Worm (Caenorhabditis elegans) whole organism, mixed stage, embryonic: ENCODE data around the gene rpl-6.

Experiments
- M03D4.4 ChIP-seq: sonication (generic microtip); optimal IDR thresholded peaks from 2 replicates; lab custom pipeline; 2017; ENCODE audit warnings: mild to moderate bottlenecking, missing genetic modification characterization, missing compliant biosample characterization
- bed-3 ChIP-seq: fragments of 200-800 bp; sonication (Bioruptor generic); optimal IDR thresholded peaks from 3 replicates; lab custom pipeline; 2018; ENCODE audit warnings: mild to moderate bottlenecking, missing genetic modification characterization, moderate library complexity, missing compliant biosample characterization
- blmp-1 ChIP-seq: fragments of 150-350 bp; optimal IDR thresholded peaks from 2 replicates; lab custom pipeline; 2014; ENCODE audit warnings: missing biosample characterization, missing genetic modification characterization
- ceh-39 ChIP-seq: fragments of 150-350 bp; optimal IDR thresholded peaks from 2 replicates; lab custom pipeline; 2014; ENCODE audit warnings: missing biosample characterization, missing genetic modification characterization
- ceh-43 ChIP-seq: fragments of 200-800 bp; sonication (Bioruptor generic); optimal IDR thresholded peaks from 2 replicates; lab custom pipeline; 2018; ENCODE audit warnings: mild to moderate bottlenecking, missing genetic modification characterization, moderate library complexity, missing compliant biosample characterization
- ceh-83 ChIP-seq: fragments of 200-800 bp; sonication (Bioruptor generic); optimal IDR thresholded peaks from 2 replicates; lab custom pipeline; 2018; ENCODE audit warnings: mild to moderate bottlenecking, missing genetic modification characterization, missing compliant biosample characterization
- ces-1 ChIP-seq: fragments of 150-350 bp; optimal IDR thresholded peaks from 2 replicates; lab custom pipeline; 2014; ENCODE audit warnings: missing biosample characterization, missing genetic modification reagents, missing genetic modification characterization
- cnd-1 ChIP-seq: fragments of 200-800 bp; sonication (Bioruptor generic); optimal IDR thresholded peaks from 2 replicates; lab custom pipeline; 2018; ENCODE audit warnings: mild to moderate bottlenecking, missing genetic modification characterization, missing compliant biosample characterization
- drap-1 ChIP-seq: fragments of 200-800 bp; sonication (Bioruptor generic); optimal IDR thresholded peaks from 3 replicates; lab custom pipeline; 2018; ENCODE audit warnings: mild to moderate bottlenecking, missing genetic modification characterization, missing compliant biosample characterization
- elt-1 ChIP-seq: sonication (generic microtip); optimal IDR thresholded peaks from 2 replicates; lab custom pipeline; 2017; ENCODE audit warnings: missing genetic modification characterization, mild to moderate bottlenecking, missing compliant biosample characterization, antibody characterized with exemption, moderate library complexity, borderline replicate concordance; ENCODE audit not compliant: insufficient read depth
- elt-3 ChIP-seq: fragments of 150-350 bp; optimal IDR thresholded peaks from 2 replicates; lab custom pipeline; 2014; ENCODE audit warnings: missing biosample characterization, missing genetic modification characterization
- flh-1 ChIP-seq: fragments of 200-800 bp; sonication (Bioruptor generic); optimal IDR thresholded peaks from 2 replicates; lab custom pipeline; 2018; ENCODE audit warnings: mild to moderate bottlenecking, missing genetic modification characterization, moderate library complexity, missing compliant biosample characterization
- ham-2 ChIP-seq: fragments of 200-800 bp; sonication (Bioruptor generic); optimal IDR thresholded peaks from 2 replicates; lab custom pipeline; 2018; ENCODE audit warnings: mild to moderate bottlenecking, missing genetic modification characterization, missing compliant biosample characterization
- hlh-1 ChIP-seq: fragments of 150-350 bp; optimal IDR thresholded peaks from 2 replicates; lab custom pipeline; 2014; ENCODE audit warnings: missing biosample characterization, missing genetic modification reagents, missing genetic modification characterization
- lin-13 ChIP-seq: fragments of 150-350 bp; optimal IDR thresholded peaks from 2 replicates; lab custom pipeline; 2014; ENCODE audit warnings: missing biosample characterization, missing genetic modification characterization
- lin-32 ChIP-seq: fragments of 200-800 bp; sonication (Bioruptor generic); optimal IDR thresholded peaks from 2 replicates; lab custom pipeline; 2018; ENCODE audit warnings: mild to moderate bottlenecking, missing genetic modification characterization, missing compliant biosample characterization
- lsy-2 ChIP-seq: fragments of 150-350 bp; optimal IDR thresholded peaks from 2 replicates; lab custom pipeline; 2014; ENCODE audit warnings: missing biosample characterization, missing genetic modification characterization
- mab-5 ChIP-seq: fragments of 150-350 bp; optimal IDR thresholded peaks from 2 replicates; lab custom pipeline; 2014; ENCODE audit warnings: missing biosample characterization, missing genetic modification characterization
- mep-1 ChIP-seq: fragments of 150-350 bp; optimal IDR thresholded peaks from 2 replicates; lab custom pipeline; 2017; ENCODE audit warnings: missing biosample characterization, missing genetic modification reagents, missing genetic modification characterization, inconsistent platforms
- mls-2 ChIP-seq: sonication (generic microtip); optimal IDR thresholded peaks from 2 replicates; lab custom pipeline; 2016; ENCODE audit warnings: mild to moderate bottlenecking, missing genetic modification characterization, moderate library complexity, missing compliant biosample characterization
- nhr-12 ChIP-seq: fragments of 150-350 bp; optimal IDR thresholded peaks from 2 replicates; lab custom pipeline; 2014; ENCODE audit warnings: missing biosample characterization, missing genetic modification characterization
- nhr-2 ChIP-seq: fragments of 150-350 bp; optimal IDR thresholded peaks from 2 replicates; lab custom pipeline; 2014; ENCODE audit warnings: missing biosample characterization, missing genetic modification characterization
- nhr-237 ChIP-seq: fragments of 150-350 bp; optimal IDR thresholded peaks from 2 replicates; lab custom pipeline; 2014; ENCODE audit warnings: missing biosample characterization, missing genetic modification characterization
- nhr-28 ChIP-seq: fragments of 150-350 bp; optimal IDR thresholded peaks from 2 replicates; lab custom pipeline; 2014; ENCODE audit warnings: missing biosample characterization, missing genetic modification characterization
- nhr-76 ChIP-seq: sonication (generic microtip); optimal IDR thresholded peaks from 2 replicates; lab custom pipeline; 2017; ENCODE audit warnings: missing biosample characterization, missing genetic modification characterization
- pha-4 ChIP-seq: fragments of 150-350 bp; optimal IDR thresholded peaks from 2 replicates; lab custom pipeline; 2018; ENCODE audit warnings: missing biosample characterization, missing genetic modification reagents, missing genetic modification characterization
- sem-2 ChIP-seq: fragments of 200-800 bp; sonication (Bioruptor generic); optimal IDR thresholded peaks from 2 replicates; lab custom pipeline; 2018; ENCODE audit warnings: mild to moderate bottlenecking, missing genetic modification characterization, missing compliant biosample characterization
- snpc-4 ChIP-seq: fragments of 150-350 bp; optimal IDR thresholded peaks from 2 replicates; lab custom pipeline; 2014; ENCODE audit warnings: missing biosample characterization, missing genetic modification characterization
- tbx-8 ChIP-seq: fragments of 200-800 bp; sonication (Bioruptor generic); optimal IDR thresholded peaks from 2 replicates; lab custom pipeline; 2018; ENCODE audit warnings: mild to moderate bottlenecking, missing genetic modification characterization, moderate library complexity, missing compliant biosample characterization
- unc-120 ChIP-seq: sonication (generic microtip); optimal IDR thresholded peaks from 2 replicates; lab custom pipeline; 2017; ENCODE audit warnings: missing genetic modification characterization, missing compliant biosample characterization; ENCODE audit not compliant: poor library complexity, severe bottlenecking
- unc-39 ChIP-seq: fragments of 150-350 bp; optimal IDR thresholded peaks from 2 replicates; lab custom pipeline; 2014; ENCODE audit warnings: missing biosample characterization, missing genetic modification characterization
- unc-62 ChIP-seq: fragments of 150-350 bp; optimal IDR thresholded peaks from 2 replicates; lab custom pipeline; 2014; ENCODE audit warnings: missing biosample characterization, missing genetic modification reagents, missing genetic modification characterization
- zip-8 ChIP-seq: fragments of 150-350 bp; optimal IDR thresholded peaks from 2 replicates; lab custom pipeline; 2014; ENCODE audit warnings: missing biosample characterization, missing genetic modification characterization
- ztf-11 ChIP-seq: fragments of 150-350 bp; optimal IDR thresholded peaks from 2 replicates; lab custom pipeline; 2014; ENCODE audit warnings: missing biosample characterization, missing genetic modification characterization

rpl-6 gene

DNA sequence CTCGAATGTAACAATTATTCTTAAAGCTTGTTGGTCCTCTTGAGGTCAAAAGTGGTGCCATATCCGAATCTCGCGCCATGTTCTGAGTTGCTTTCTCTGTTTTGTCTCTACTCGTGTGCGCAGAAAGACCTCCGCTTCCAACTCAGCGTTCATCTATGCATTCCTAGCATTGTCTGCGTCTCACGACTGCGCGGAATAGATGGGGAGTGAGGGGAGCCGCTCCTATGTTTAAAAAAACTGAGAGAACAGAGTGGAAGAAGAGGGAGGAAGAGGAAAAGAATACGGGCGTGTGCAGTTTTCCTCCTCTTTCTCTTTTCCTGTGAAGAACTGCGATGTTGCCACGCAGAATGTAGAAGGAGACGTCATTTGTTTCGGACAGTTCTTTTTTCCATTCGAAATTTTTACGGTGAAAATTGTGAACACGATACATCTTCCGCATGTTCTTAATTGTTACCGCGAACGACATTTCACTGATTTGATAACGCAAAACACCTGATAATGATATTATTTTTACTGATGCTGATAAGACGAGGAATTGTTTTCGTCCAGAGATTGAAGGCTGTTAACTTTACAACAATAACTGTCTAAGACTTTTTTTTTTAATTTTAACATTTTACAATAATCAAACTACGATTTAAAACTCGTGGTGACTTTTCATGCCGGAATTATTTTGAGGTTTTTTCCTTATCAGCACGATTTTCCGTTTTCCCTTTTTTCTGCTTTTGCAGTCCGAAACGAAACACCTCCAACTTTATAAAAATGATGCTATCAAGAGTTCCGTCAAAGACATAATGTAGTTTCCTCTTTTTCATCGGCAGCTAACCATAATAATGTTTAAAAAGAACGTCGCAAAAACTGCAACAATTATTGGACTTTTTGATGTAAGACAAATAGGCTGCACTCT is 41.3 kb upstream of the rpl-6 start:
- peak; percentile 6 for TF ChIP-seq nhr-237
- no peak for TF ChIP-seq mls-2 (tag; lab: Kevin White, UChicago)
- peak; percentile 11 for TF ChIP-seq drap-1 (GFP tag; lab: Kevin White, UChicago)

DNA sequence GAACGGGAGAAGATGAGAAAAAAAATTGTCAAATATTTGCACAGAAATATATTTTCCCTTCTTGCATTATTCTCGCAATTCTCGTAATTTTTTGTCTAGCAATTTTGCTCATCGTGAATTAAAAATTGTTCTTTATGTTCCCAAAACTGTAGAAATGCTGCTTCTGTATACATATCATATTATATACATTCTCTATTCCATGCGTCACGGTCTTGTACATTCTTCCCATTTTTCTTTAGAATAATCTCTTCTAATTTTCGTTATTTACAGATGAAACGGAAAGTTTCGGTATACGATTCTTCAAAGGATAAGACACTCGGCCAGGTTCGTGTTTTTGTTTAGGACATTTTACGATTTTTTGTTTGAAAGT is 40.7 kb upstream of the rpl-6 start, which contains the start of gene acs-4:
TSS of gene acs-4 (plus strand) at position 271 of the 370 bp plus-strand sequence.
- TF ChIP-seq sem-2 (GFP tag; lab: Kevin White, UChicago) (no peak), cnd-1 (no peak), lsy-2 (tag; lab: Kevin White, UChicago) (no peak), blmp-1 (no peak), nhr-28 (tag; lab: Kevin White, UChicago) (no peak), ceh-39 (tag; lab: Kevin White, UChicago) (no peak), nhr-237 (no peak), ceh-83 (GFP tag; lab: Kevin White, UChicago) (no peak), hlh-1 (no peak), snpc-4 (no peak), nhr-76 (tag; lab: Kevin White, UChicago) (no peak), M03D4.4 (tag; lab: Kevin White, UChicago) (no peak), tbx-8 (GFP tag; lab: Kevin White, UChicago) (no peak), nhr-2 (tag; lab: Kevin White, UChicago) (no peak), ces-1 (GFP tag; lab: Kevin White, UChicago) (no peak)

DNA sequence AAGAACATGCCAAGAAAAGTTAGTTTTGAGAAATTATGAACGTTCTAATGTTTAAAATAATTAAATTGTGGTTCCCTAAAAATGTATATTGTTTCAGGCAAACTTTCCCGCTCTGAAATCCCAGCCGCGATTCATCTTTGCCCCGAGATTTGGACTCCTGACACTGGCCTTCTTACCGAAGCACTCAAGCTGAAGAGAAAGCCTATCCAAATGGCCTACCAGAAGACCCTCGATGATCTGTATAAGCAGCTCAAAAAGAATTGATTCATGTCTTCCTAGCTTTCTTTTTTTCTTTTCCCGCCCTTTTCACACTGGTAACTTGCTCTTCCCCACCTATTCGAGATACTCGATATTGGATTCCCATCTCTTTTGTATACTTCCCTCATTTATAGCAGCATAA is 38.2 kb upstream of the rpl-6 start:
- TF ChIP-seq tbx-8 (GFP tag; lab: Kevin White, UChicago) (no peak), ztf-11 (tag; lab: Kevin White, UChicago) (no peak), pha-4 (tag; lab: Kevin White, UChicago) (no peak), mls-2 (tag; lab: Kevin White, UChicago) (no peak), nhr-76 (tag; lab: Kevin White, UChicago) (no peak), nhr-237 (no peak), ham-2 (GFP tag; lab: Kevin White, UChicago) (no peak), elt-1 (no peak), ces-1 (GFP tag; lab: Kevin White, UChicago) (no peak), snpc-4 (no peak), unc-120 (tag; lab: Kevin White, UChicago) (no peak), cnd-1 (no peak), drap-1 (GFP tag; lab: Kevin White, UChicago) (no peak), lin-13 (tag; lab: Kevin White, UChicago) (no peak)

DNA sequence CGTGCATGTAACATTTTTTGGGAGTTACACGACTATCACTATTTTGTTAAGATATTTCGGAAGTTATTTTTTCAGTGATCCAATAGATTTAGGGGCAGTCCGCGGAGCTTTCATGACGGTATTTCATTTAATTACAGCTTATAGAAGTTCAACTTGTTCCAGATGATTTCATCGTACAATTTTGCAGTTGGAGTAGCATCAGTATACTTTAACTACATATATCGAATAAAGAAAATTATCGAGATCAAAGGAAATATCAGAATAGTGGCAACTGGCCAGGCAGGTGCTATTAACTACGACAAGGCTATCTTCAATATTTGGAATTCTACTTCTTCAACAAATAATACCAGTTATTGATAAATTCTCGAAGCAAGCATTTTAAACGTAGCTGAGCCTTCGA is 29.8 kb upstream of the rpl-6 start:
- TF ChIP-seq ceh-43 (GFP tag; lab: Kevin White, UChicago) = no peak
- no peak for TF ChIP-seq ztf-11 (tag; lab: Kevin White, UChicago)
- TF ChIP-seq ces-1 (GFP tag; lab: Kevin White, UChicago) = no peak
- no peak for TF ChIP-seq ceh-39 (tag; lab: Kevin White, UChicago)
- TF ChIP-seq mep-1 (tag; lab: Kevin White, UChicago) = no peak
- TF ChIP-seq nhr-28 (tag; lab: Kevin White, UChicago) = no peak
- TF ChIP-seq pha-4 (tag; lab: Kevin White, UChicago) = no peak
- TF ChIP-seq nhr-2 (tag; lab: Kevin White, UChicago) = no peak
- no peak for TF ChIP-seq flh-1 (GFP tag; lab: Kevin White, UChicago)
- TF ChIP-seq elt-3 (tag; lab: Kevin White, UChicago) = no peak
- TF ChIP-seq mab-5 (tag; lab: Kevin White, UChicago) = no peak
- TF ChIP-seq lsy-2 (tag; lab: Kevin White, UChicago) = no peak

DNA sequence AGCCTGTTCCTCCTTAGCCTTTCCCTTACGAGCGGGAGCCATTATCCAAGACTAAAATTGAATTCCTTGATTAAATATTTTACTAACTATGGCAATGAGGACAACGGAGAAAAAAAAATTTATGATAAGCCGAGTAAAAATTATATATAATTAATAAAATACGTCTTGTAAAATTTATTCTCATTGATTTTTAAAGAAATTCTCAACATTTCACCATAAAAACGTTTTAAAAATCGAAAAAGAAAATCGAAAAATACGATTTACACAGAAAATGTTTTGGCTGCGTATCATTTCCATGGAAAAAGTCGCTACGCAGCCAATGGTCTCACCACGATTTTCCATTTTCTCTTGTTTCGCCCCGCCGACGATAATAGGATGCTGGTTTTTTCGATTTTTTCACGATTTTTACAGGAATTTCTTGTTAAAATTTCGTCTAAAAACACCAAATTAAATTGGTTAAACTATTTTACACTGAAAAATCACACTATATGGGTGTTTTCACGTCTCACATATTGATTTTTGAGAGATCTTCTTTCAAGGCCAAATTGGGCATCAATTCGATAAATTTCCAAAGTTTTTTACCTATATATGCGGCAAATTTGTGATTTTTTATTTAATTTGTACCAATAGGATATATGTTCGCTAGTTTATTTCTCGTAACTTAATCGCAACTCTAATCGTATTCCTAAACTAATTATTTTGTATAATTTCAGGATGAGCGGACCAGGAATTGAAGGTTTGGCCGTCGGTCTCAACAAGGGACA is 28.5 kb upstream of the rpl-6 start, which contains the start of the genes rps-14 and rpl-36:
TSS of gene rps-14 (minus strand) at position 51 of the 764 bp plus-strand sequence.
TSS of gene rpl-36 (plus strand) at position 714 of the 764 bp plus-strand sequence.
- TF ChIP-seq nhr-2 (tag; lab: Kevin White, UChicago) (peak; percentile 16), ceh-39 (tag; lab: Kevin White, UChicago) (peak; percentile 76), hlh-1 (peak; percentile 4), unc-62 (GFP tag; lab: Kevin White, UChicago) (no peak), cnd-1 (no peak), ceh-83 (GFP tag; lab: Kevin White, UChicago) (no peak), nhr-237 (peak; percentile 92), nhr-12 (tag; lab: Kevin White, UChicago) (no peak), drap-1 (GFP tag; lab: Kevin White, UChicago) (no peak), nhr-76 (tag; lab: Kevin White, UChicago) (no peak), pha-4 (tag; lab: Kevin White, UChicago) (peak; percentile 86), bed-3 (GFP tag; lab: Kevin White, UChicago) (no peak), mep-1 (tag; lab: Kevin White, UChicago) (peak; percentile 91), elt-1 (no peak), elt-3 (tag; lab: Kevin White, UChicago) (no peak), zip-8 (tag; lab: Kevin White, UChicago) (no peak), sem-2 (GFP tag; lab: Kevin White, UChicago) (no peak), lin-13 (tag; lab: Kevin White, UChicago) (peak; percentile 87), unc-120 (tag; lab: Kevin White, UChicago) (no peak), mls-2 (tag; lab: Kevin White, UChicago) (no peak), ces-1 (GFP tag; lab: Kevin White, UChicago) (peak; percentile 41), ceh-43 (GFP tag; lab: Kevin White, UChicago) (no peak), flh-1 (GFP tag; lab: Kevin White, UChicago) (no peak), unc-39 (tag; lab: Kevin White, UChicago) (no peak), ham-2 (GFP tag; lab: Kevin White, UChicago) (no peak), nhr-28 (tag; lab: Kevin White, UChicago) (no peak), lin-32 (no peak)
